Worm (Caenorhabditis elegans) whole organism, young adult: ENCODE data around the gene nhl-2.

ENCODE experiments used
- B0336.3 ChIP-seq: fragments of 200-800 bp; sonication (Bioruptor generic); IDR thresholded peaks from 2 replicates; pipeline ENCODE4 v1.3.6; 2022; ENCODE audit warnings: missing genetic modification characterization, missing compliant biosample characterization
- F23B12.7 ChIP-seq: sonication (generic microtip); optimal IDR thresholded peaks from 2 replicates; lab custom pipeline; 2017; ENCODE audit warnings: missing genetic modification characterization, mild to moderate bottlenecking, missing compliant biosample characterization, antibody characterized with exemption, moderate library complexity; ENCODE audit not compliant: insufficient read depth
- F33H1.4 ChIP-seq: fragments of 200-800 bp; sonication (Bioruptor generic); IDR thresholded peaks from 2 replicates; pipeline ENCODE4 v1.3.6; 2022; ENCODE audit warnings: missing genetic modification reagents, missing genetic modification characterization, missing compliant biosample characterization
- F57C9.4 ChIP-seq: sonication (generic microtip); optimal IDR thresholded peaks from 2 replicates; lab custom pipeline; 2017; ENCODE audit warnings: mild to moderate bottlenecking, missing genetic modification characterization, missing compliant biosample characterization
- T26A5.8 ChIP-seq: sonication (generic microtip); optimal IDR thresholded peaks from 2 replicates; lab custom pipeline; 2016; ENCODE audit warnings: missing genetic modification characterization, missing compliant biosample characterization
- akir-1 ChIP-seq: fragments of 200-800 bp; sonication (Bioruptor generic); optimal IDR thresholded peaks from 2 replicates; lab custom pipeline; 2018; ENCODE audit warnings: mild to moderate bottlenecking, missing genetic modification characterization, moderate library complexity, missing compliant biosample characterization
- ama-1 ChIP-seq, 3 experiments: fragments of 150-350 bp in 1 of 3; sonication (generic microtip) in 2 of 3; optimal IDR thresholded peaks; 2 replicates each; lab custom pipeline; 2014 to 2018; ENCODE audit warnings: missing biosample characterization in 2 of 3, missing genetic modification characterization in 2 of 3, missing genetic modification reagents in 2 of 3
- ccch-3 ChIP-seq: fragments of 200-800 bp; sonication (Bioruptor generic); optimal IDR thresholded peaks from 2 replicates; lab custom pipeline; 2018; ENCODE audit warnings: mild to moderate bottlenecking, missing genetic modification characterization, missing compliant biosample characterization
- cebp-1 ChIP-seq, 2 experiments: fragments of 200-800 bp in 1 of 2; sonication (Bioruptor generic) in 1 of 2; sonication (generic microtip) in 1 of 2; IDR thresholded peaks in 1 of 2; optimal IDR thresholded peaks in 1 of 2; 2 replicates each; pipeline versions ENCODE4 v1.3.6 to Lab custom; 2017 to 2022; ENCODE audit warnings: missing compliant biosample characterization in 2 of 2, missing genetic modification characterization in 2 of 2, mild to moderate bottlenecking in 1 of 2, missing genetic modification reagents in 1 of 2, moderate library complexity in 1 of 2
- ceh-40 ChIP-seq: fragments of 200-800 bp; sonication (Bioruptor generic); IDR thresholded peaks from 2 replicates; pipeline ENCODE4 v1.3.6; 2022; ENCODE audit warnings: missing genetic modification characterization, missing compliant biosample characterization
- die-1 ChIP-seq: sonication (generic microtip); optimal IDR thresholded peaks from 2 replicates; lab custom pipeline; 2016; ENCODE audit warnings: missing genotype, mild to moderate bottlenecking, missing genetic modification characterization, missing compliant biosample characterization
- dpl-1 ChIP-seq: fragments of 150-350 bp; optimal IDR thresholded peaks from 2 replicates; lab custom pipeline; 2014; ENCODE audit warnings: missing biosample characterization, missing genetic modification reagents, missing genetic modification characterization
- efl-1 ChIP-seq: fragments of 150-350 bp; optimal IDR thresholded peaks from 2 replicates; lab custom pipeline; 2014; ENCODE audit warnings: missing biosample characterization, missing genetic modification reagents, missing genetic modification characterization
- egl-18 ChIP-seq: fragments of 200-800 bp; sonication (Bioruptor generic); IDR thresholded peaks from 2 replicates; pipeline ENCODE4 v1.3.6; 2022; ENCODE audit warnings: missing genetic modification reagents, missing genetic modification characterization, missing compliant biosample characterization
- ets-4 ChIP-seq: fragments of 200-800 bp; sonication (Bioruptor generic); optimal IDR thresholded peaks from 2 replicates; lab custom pipeline; 2018; ENCODE audit warnings: mild to moderate bottlenecking, missing genetic modification characterization, missing compliant biosample characterization
- hlh-26 ChIP-seq: fragments of 200-800 bp; sonication (Bioruptor generic); conservative IDR thresholded peaks from 2 replicates; pipeline ENCODE4 v1.3.6; 2022; ENCODE audit warnings: missing genetic modification reagents, missing genetic modification characterization, missing compliant biosample characterization
- hrde-1 ChIP-seq: sonication (generic microtip); optimal IDR thresholded peaks from 2 replicates; lab custom pipeline; 2016; ENCODE audit warnings: missing genetic modification characterization, mild to moderate bottlenecking, missing compliant biosample characterization, moderate library complexity, missing genotype, missing genetic modification reagents, borderline replicate concordance
- lag-1 ChIP-seq: fragments of 200-800 bp; sonication (Bioruptor generic); IDR thresholded peaks from 2 replicates; pipeline ENCODE4 v1.3.6; 2022; ENCODE audit warnings: missing genetic modification reagents, missing genetic modification characterization, missing compliant biosample characterization
- madf-10 ChIP-seq: sonication (generic microtip); optimal IDR thresholded peaks from 2 replicates; lab custom pipeline; 2016; ENCODE audit warnings: mild to moderate bottlenecking, missing genetic modification characterization, missing compliant biosample characterization
- madf-6 ChIP-seq: fragments of 200-800 bp; sonication (Bioruptor generic); IDR thresholded peaks from 2 replicates; pipeline ENCODE4 v1.3.6; 2022; ENCODE audit warnings: missing genetic modification reagents, missing genetic modification characterization, missing compliant biosample characterization
- madf-8 ChIP-seq: fragments of 200-800 bp; sonication (Bioruptor generic); conservative IDR thresholded peaks from 2 replicates; pipeline ENCODE4 v1.3.6; 2022; ENCODE audit warnings: missing genetic modification reagents, missing genetic modification characterization, missing compliant biosample characterization
- mel-28 ChIP-seq: sonication (generic microtip); optimal IDR thresholded peaks from 2 replicates; lab custom pipeline; 2016; ENCODE audit warnings: borderline replicate concordance, mild to moderate bottlenecking, missing genetic modification characterization, missing compliant biosample characterization
- mxl-1 ChIP-seq: sonication (generic microtip); optimal IDR thresholded peaks from 2 replicates; lab custom pipeline; 2016; ENCODE audit warnings: missing genetic modification characterization, missing compliant biosample characterization
- nhr-90 ChIP-seq: sonication (generic microtip); optimal IDR thresholded peaks from 2 replicates; lab custom pipeline; 2016; ENCODE audit warnings: missing genotype, mild to moderate bottlenecking, missing genetic modification characterization, missing compliant biosample characterization
- pbrm-1 ChIP-seq: fragments of 200-800 bp; sonication (Bioruptor generic); IDR thresholded peaks from 2 replicates; pipeline ENCODE4 v1.3.6; 2022; ENCODE audit warnings: missing genetic modification reagents, missing genetic modification characterization, missing compliant biosample characterization
- rcor-1 ChIP-seq: fragments of 200-800 bp; sonication (Bioruptor generic); IDR thresholded peaks from 2 replicates; pipeline ENCODE4 v1.3.6; 2022; ENCODE audit warnings: missing genetic modification reagents, missing genetic modification characterization, missing compliant biosample characterization
- rec-8 ChIP-seq, 2 experiments: sonication (generic microtip); optimal IDR thresholded peaks; 2 replicates each; lab custom pipeline; 2016; ENCODE audit warnings: mild to moderate bottlenecking in 2 of 2, missing genetic modification characterization in 2 of 2, missing genetic modification reagents in 2 of 2, missing genotype in 2 of 2, missing biosample characterization in 1 of 2, missing compliant biosample characterization in 1 of 2, moderate library complexity in 1 of 2
- rpc-1 ChIP-seq, 2 experiments: fragments of 150-350 bp in 1 of 2; sonication (generic microtip) in 1 of 2; optimal IDR thresholded peaks; 2 replicates each; lab custom pipeline; 2014 to 2018; ENCODE audit warnings: missing biosample characterization in 1 of 2, missing genetic modification characterization in 1 of 2, missing genetic modification reagents in 1 of 2, missing genotype in 1 of 2
- sdz-38 ChIP-seq: sonication (generic microtip); optimal IDR thresholded peaks from 2 replicates; lab custom pipeline; 2016; ENCODE audit warnings: missing genotype, missing genetic modification characterization, missing compliant biosample characterization
- sea-2 ChIP-seq: fragments of 200-800 bp; sonication (Bioruptor generic); IDR thresholded peaks from 2 replicates; pipeline ENCODE4 v1.3.6; 2022; ENCODE audit warnings: missing genetic modification characterization, missing compliant biosample characterization
- snpc-3.4 ChIP-seq: sonication (generic microtip); optimal IDR thresholded peaks from 2 replicates; lab custom pipeline; 2017; ENCODE audit warnings: missing genetic modification characterization, mild to moderate bottlenecking, missing compliant biosample characterization, antibody characterized with exemption, moderate library complexity, missing genotype, missing genetic modification reagents
- somi-1 ChIP-seq: fragments of 200-800 bp; sonication (Bioruptor generic); optimal IDR thresholded peaks from 2 replicates; lab custom pipeline; 2018; ENCODE audit warnings: mild to moderate bottlenecking, missing genetic modification characterization, missing compliant biosample characterization
- sptf-2 ChIP-seq: fragments of 200-800 bp; sonication (Bioruptor generic); optimal IDR thresholded peaks from 2 replicates; lab custom pipeline; 2018; ENCODE audit warnings: mild to moderate bottlenecking, missing genetic modification characterization, missing compliant biosample characterization
- tbp1 ChIP-seq: fragments of 200-800 bp; sonication (Bioruptor generic); optimal IDR thresholded peaks from 2 replicates; lab custom pipeline; 2018; ENCODE audit warnings: mild to moderate bottlenecking, missing genetic modification characterization, missing compliant biosample characterization
- tbx-9 ChIP-seq: sonication (generic microtip); optimal IDR thresholded peaks from 2 replicates; lab custom pipeline; 2016; ENCODE audit warnings: borderline replicate concordance, missing genetic modification characterization, inconsistent platforms, missing compliant biosample characterization
- tlf-1 ChIP-seq: fragments of 200-800 bp; sonication (Bioruptor generic); optimal IDR thresholded peaks from 2 replicates; lab custom pipeline; 2018; ENCODE audit warnings: mild to moderate bottlenecking, missing genetic modification characterization, missing compliant biosample characterization
- unc-130 ChIP-seq: sonication (generic microtip); optimal IDR thresholded peaks from 2 replicates; lab custom pipeline; 2016; ENCODE audit warnings: missing genetic modification reagents, missing genetic modification characterization, missing compliant biosample characterization

Gene nhl-2

DNA sequence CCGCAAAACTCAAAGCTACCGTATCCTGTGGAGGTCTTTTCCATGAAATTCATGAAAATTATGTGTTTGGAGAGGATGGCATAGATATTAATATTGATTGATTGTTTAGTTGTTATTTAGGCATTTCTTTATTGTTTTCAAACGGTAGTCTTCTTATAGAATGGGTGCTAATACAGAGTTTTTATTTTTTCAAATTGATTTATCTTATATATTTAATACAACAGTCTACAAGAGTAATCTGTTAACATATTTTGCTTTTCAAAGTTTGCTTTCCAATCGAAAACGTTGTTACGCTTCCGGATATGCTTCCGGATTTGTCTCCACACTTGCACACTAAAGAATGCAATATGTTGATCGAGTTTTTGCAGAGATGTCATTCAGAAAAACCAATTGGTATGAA, 32.1 kb downstream of the nhl-2 start, which contains the start of gene C35D10.17:
C35D10.17 (plus strand) TSS at position 301 of the 400 bp plus-strand sequence.
- TF ChIP-seq ets-4 = no peak
- no peak for TF ChIP-seq pbrm-1
- TF ChIP-seq egl-18 (GFP tag; lab: Robert Waterston, UW) = no peak
- TF ChIP-seq die-1 (tag; lab: Kevin White, UChicago) = no peak
- no peak for TF ChIP-seq lag-1
- TF ChIP-seq nhr-90 (tag; lab: Kevin White, UChicago) = no peak
- no peak for TF ChIP-seq akir-1 (GFP tag; lab: Kevin White, UChicago)
- TF ChIP-seq tbp1 (GFP tag; lab: Kevin White, UChicago) = no peak
- TF ChIP-seq hlh-26 = no peak
- TF ChIP-seq somi-1 = no peak
- TF ChIP-seq F23B12.7 = no peak
- TF ChIP-seq snpc-3.4 (tag; lab: Kevin White, UChicago) = no peak
- TF ChIP-seq madf-6 (GFP tag; lab: Robert Waterston, UW) = no peak
- TF ChIP-seq F33H1.4 = no peak
- TF ChIP-seq madf-10 (tag; lab: Kevin White, UChicago) = no peak
- TF ChIP-seq tbx-9 = no peak
- TF ChIP-seq efl-1 (GFP tag; lab: Kevin White, UChicago) = no peak
- no peak for TF ChIP-seq F57C9.4 (tag; lab: Kevin White, UChicago)
- TF ChIP-seq, all 124 proteins: peak for 0

DNA sequence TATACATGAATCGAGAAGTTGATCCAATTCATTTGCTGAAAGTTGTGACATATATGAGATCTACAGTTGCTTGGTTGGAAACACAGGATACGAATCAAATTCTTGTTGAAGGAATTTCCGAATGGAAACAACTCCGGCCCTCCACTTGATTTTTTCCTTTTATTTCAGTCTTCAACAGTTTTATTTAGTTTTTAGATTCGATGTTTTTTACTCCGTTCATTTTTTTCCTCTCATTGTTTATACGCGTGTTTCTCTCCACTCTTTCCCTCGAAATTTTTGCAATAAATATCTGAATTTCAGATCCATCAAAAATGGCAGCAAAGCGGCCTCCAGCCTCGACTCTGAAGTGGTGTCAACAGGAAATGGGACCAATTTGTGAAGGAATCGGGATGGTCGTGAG, 35.8 kb downstream of the nhl-2 start, which contains the start of gene coq-8:
coq-8 (plus strand) TSS at position 301 of the 400 bp plus-strand sequence.
- TF ChIP-seq T26A5.8 (tag; lab: Kevin White, UChicago) (no peak), cebp-1 (GFP tag; IDR thresholded peaks at IDR 0.05; lab: Robert Waterston, UW) (no peak), cebp-1 (tag; optimal IDR thresholded peaks at IDR 0.05; lab: Kevin White, UChicago) (no peak), B0336.3 (no peak), rcor-1 (no peak), sea-2 (GFP tag; lab: Robert Waterston, UW) (no peak), unc-130 (GFP tag; lab: Kevin White, UChicago) (no peak), sptf-2 (GFP tag; lab: Kevin White, UChicago) (no peak), ccch-3 (GFP tag; lab: Kevin White, UChicago) (no peak), hrde-1 (tag; lab: Kevin White, UChicago) (no peak), mel-28 (tag; lab: Kevin White, UChicago) (no peak), sdz-38 (tag; lab: Kevin White, UChicago) (no peak), mxl-1 (no peak), nhr-90 (tag; lab: Kevin White, UChicago) (no peak)

- TF ChIP-seq rec-8 (tag; optimal IDR thresholded peaks at IDR 0.05; lab: Kevin White, UChicago) (peak in 1 of 2 experiments; percentile 20), unc-130 (GFP tag; lab: Kevin White, UChicago) (peak; percentile 10), ama-1 (optimal IDR thresholded peaks at IDR 0.05; lab: Kevin White, UChicago) (no peak), ama-1 (GFP tag; optimal IDR thresholded peaks at IDR 0.05; lab: Kevin White, UChicago) (no peak)
Measured at ce11 chrIII:4861744-4862401, 37.0 kb downstream of the nhl-2 start, which contains the start of the genes C35D10.10 and C35D10.5. C35D10.10 (minus strand) TSS chrIII:4861794. C35D10.5 (plus strand) TSS chrIII:4862351.

DNA sequence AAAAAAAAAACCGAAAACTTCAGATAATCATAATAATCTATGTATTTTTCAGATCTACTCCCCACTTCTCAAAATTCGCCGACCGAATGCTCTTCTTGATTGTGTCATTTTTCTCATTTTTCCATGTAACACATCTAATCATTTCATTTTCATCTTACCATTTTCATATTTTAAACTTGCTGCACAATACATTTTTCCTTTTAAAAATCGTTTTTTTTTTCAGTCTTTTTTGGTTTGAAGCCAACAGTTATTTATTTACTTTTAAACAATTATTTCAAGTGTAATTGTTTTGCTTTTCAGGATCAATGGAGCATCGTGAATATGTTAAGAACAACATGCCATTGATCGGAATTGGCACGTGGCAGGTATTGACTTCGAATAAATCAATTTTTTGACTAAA, 39.8 kb downstream of the nhl-2 start, which contains the start of gene C35D10.6:
C35D10.6 (plus strand) TSS at position 301 of the 400 bp plus-strand sequence.
- no peak for TF ChIP-seq madf-8 (GFP tag; lab: Robert Waterston, UW)
- TF ChIP-seq ceh-40 = no peak
- TF ChIP-seq snpc-3.4 (tag; lab: Kevin White, UChicago) = no peak
- no peak for TF ChIP-seq rpc-1 (optimal IDR thresholded peaks at IDR 0.05; lab: Kevin White, UChicago)
- no peak for TF ChIP-seq rpc-1 (tag; optimal IDR thresholded peaks at IDR 0.05; lab: Kevin White, UChicago)
- TF ChIP-seq dpl-1 (GFP tag; lab: Kevin White, UChicago) = no peak
- no peak for TF ChIP-seq rec-8 (tag; optimal IDR thresholded peaks at IDR 0.05; lab: Kevin White, UChicago)
- TF ChIP-seq tlf-1 (GFP tag; lab: Kevin White, UChicago) = no peak
